Worm (Caenorhabditis elegans): Measurements from ENCODE around the gene F28C1.1.

- TF ChIP-seq bed-3 (GFP tag; optimal IDR thresholded peaks at IDR 0.05), result no peak
- TF ChIP-seq lin-13 (tag; optimal IDR thresholded peaks at IDR 0.05), result no peak
- TF ChIP-seq nhr-28 (tag; optimal IDR thresholded peaks at IDR 0.05), result no peak
Measured at ce11 chrV:12449902-12450301, 703 bp upstream of the F28C1.1 start, which contains the start of gene C54D10.10.

Data from whole organism, mixed stage, embryonic.